Fruit fly (Drosophila melanogaster): ENCODE measurements around the gene Ca-beta.

DNA sequence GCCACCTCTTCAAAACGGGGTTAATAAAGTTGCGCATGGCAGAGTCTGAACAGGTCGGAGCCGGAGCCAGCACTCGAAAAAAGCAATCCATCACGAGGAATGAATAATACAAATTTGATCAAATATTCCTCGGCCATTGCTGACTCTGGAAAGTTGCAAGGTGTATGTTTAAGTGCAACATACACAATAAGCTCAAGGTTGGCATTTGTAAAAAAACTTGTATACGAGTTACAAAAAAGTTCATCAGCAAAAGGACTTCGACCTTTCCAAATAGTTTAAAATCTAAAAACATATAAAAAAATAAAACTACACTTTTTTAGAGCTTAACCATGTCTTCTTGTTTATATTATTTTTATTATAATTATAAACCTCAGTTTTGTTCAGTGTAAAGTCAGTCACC lies 2.6 kb downstream of the Ca-beta start:
- no peak for TF ChIP-seq h (optimal IDR thresholded peaks at IDR 0.05)
- TF ChIP-seq ttk (optimal IDR thresholded peaks at IDR 0.05), result no peak
- no peak for TF ChIP-seq Myc (optimal IDR thresholded peaks at IDR 0.05)
- TF ChIP-seq insv (optimal IDR thresholded peaks at IDR 0.05), result no peak
- TF ChIP-seq psq (optimal IDR thresholded peaks at IDR 0.05), result no peak
